Fruit fly (Drosophila melanogaster): Measurements from ENCODE around the gene Drice.

Drice gene

DNA sequence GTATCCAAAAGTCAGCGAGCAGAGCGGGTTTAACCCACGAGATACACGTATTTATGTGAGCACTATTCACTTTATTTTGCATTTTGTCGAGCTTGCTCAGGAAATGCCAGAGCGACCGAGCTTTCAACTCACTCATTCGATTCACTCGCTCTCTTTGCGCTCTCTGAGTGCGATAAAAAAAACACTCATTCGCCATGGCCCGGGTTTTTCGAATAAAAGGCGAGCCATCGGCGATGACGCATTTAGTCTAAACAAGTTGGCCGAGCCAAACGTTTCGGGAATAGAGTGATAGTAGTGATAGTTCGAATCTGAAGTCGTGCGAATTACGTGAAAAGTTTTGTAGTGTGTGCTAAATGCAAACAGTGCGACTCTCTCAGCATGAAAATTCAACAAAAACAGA lies 17.1 kb upstream of the Drice start (continued):
- TF ChIP-seq dsx (GFP tag; optimal IDR thresholded peaks at IDR 0.05; ENCODE audit: poor library complexity, severe bottlenecking) (peak; percentile 54), CG4318 (GFP tag; optimal IDR thresholded peaks at IDR 0.05) (no peak), dac (GFP tag; optimal IDR thresholded peaks at IDR 0.05) (no peak), CG11762 (GFP tag; optimal IDR thresholded peaks at IDR 0.05; ENCODE audit: insufficient read depth) (no peak), CG10669 (GFP tag; optimal IDR thresholded peaks at IDR 0.05) (peak; percentile 14), CG15336 (GFP tag; IDR thresholded peaks at IDR 0.05) (peak; percentile 47; the same call in 1 of the 2 replicates), Sox14 (GFP tag; optimal IDR thresholded peaks at IDR 0.05) (no peak), CG6792 (GFP tag; optimal IDR thresholded peaks at IDR 0.05) (no peak), Ets21C (GFP tag; optimal IDR thresholded peaks at IDR 0.05) (no peak)

DNA sequence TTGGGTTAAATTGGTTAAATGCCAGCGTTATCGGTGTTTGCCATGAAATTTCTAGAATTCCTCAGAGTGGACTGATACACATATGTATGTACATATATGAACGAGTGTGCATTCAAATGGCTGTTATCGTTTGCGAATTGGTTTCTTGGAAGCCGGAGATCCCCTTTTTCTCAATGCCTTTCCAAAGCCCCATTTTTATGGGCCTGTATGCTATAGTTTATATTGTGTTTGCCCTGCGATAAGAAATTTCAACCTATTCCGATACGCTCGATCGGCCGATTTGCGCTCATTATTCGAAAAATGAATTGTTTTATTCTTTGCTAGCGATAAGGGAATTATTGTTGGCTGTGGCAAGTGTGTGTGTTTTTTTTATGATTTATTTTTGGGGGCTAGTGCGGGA lies 16.2 kb upstream of the Drice start:
- no peak for TF ChIP-seq topi (GFP tag; optimal IDR thresholded peaks at IDR 0.05)
- TF ChIP-seq svp (GFP tag): peak; percentile 53

DNA sequence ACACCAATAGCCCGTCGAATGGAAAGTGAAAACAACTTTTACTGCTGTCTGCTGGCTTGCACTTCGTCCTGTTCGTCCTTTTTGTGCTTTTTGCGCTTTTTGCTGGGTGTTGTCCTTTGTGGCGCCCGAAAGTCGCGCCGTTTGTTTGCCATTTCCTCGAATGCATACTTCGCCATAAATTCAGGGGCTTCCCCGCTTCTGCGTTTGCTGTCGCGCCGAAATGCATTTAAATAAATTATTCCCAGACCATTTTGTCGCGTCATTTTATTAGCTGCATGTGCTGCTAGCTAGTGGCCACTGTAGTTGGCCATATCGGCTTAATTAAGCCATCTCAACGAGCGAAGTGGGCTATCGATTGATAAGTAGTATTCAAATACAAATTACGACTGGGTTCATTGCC lies 14.2 kb upstream of the Drice start:
- TF ChIP-seq CG8632 (GFP tag; optimal IDR thresholded peaks at IDR 0.05): no peak
- no peak for TF ChIP-seq CG6808 (GFP tag; optimal IDR thresholded peaks at IDR 0.05)
- TF ChIP-seq CG6854 (GFP tag; optimal IDR thresholded peaks at IDR 0.05): no peak
- TF ChIP-seq Ets21C (GFP tag; optimal IDR thresholded peaks at IDR 0.05): no peak
- TF ChIP-seq CG11294 (GFP tag; IDR thresholded peaks at IDR 0.05): no peak
- TF ChIP-seq Met (GFP tag; optimal IDR thresholded peaks at IDR 0.05): no peak
- TF ChIP-seq CG8319 (GFP tag; optimal IDR thresholded peaks at IDR 0.05): no peak
- TF ChIP-seq acj6 (GFP tag; optimal IDR thresholded peaks at IDR 0.05): no peak
- no peak for TF ChIP-seq pdm3 (GFP tag; optimal IDR thresholded peaks at IDR 0.05)
- no peak for TF ChIP-seq CG1621 (tag; optimal IDR thresholded peaks at IDR 0.05)
- no peak for TF ChIP-seq fd85E (GFP tag; optimal IDR thresholded peaks at IDR 0.05)
- no peak for TF ChIP-seq cyc (GFP tag; optimal IDR thresholded peaks at IDR 0.05)
- no peak for TF ChIP-seq Smox (GFP tag; optimal IDR thresholded peaks at IDR 0.05)
- TF ChIP-seq CG6276 (GFP tag; optimal IDR thresholded peaks at IDR 0.05): no peak
- no peak for TF ChIP-seq CG16779 (tag; optimal IDR thresholded peaks at IDR 0.05)
- TF ChIP-seq topi (GFP tag; optimal IDR thresholded peaks at IDR 0.05): no peak
- no peak for TF ChIP-seq CG6792 (GFP tag; optimal IDR thresholded peaks at IDR 0.05)
- no peak for TF ChIP-seq CG32006 (GFP tag; optimal IDR thresholded peaks at IDR 0.05)
- no peak for TF ChIP-seq salr (GFP tag; optimal IDR thresholded peaks at IDR 0.05)

DNA sequence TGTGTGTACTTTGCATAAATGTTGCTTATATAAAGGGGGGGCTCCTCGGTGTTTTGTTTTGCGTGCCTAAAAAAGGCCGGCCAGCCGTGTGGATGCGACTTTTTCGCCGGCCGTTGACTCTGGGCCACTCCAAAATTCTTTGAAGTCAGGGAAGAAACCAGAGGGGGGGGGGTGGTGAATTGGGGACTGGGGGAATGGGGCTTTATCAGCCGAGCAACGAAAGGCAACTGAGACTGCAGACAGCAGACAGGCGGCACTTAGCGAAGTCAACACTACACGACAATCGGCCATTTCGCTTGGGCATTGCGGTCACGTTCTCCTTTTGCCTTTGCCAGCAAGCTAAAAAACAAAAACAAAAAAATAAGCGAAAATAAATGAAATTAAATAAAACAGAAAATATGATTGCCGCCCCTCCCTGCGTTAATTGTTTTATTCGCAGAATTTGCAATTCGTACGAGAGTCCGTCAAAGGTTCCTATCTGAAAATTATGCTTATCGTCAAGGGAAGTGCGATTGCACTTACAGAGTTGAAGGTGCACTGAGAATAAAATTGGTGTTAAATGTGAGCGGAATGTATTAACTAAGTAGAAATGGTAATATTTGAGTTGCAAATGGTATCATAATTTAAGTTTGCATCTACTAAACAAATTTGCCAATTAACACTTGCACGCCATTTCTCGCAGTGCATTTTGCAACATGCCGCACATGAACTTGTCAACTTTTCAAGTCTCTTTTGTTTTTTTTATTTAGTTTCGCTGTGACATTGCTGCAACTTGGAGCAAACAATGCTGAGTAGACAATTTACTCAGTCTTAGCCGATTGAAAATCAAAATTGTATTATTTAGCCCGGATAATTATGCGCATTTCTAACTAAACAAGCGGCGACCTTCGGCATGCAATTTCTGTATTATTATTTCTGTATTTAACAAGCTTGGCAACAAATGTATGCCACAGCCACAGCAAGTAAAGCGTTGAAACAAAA lies 13.2 kb upstream of the Drice start:
- peak; percentile 32 for TF ChIP-seq CG6808 (GFP tag; optimal IDR thresholded peaks at IDR 0.05)
- TF ChIP-seq CG6163 (GFP tag; IDR thresholded peaks at IDR 0.05): peak; percentile 91
- peak; percentile 64 for TF ChIP-seq CG15336 (GFP tag; IDR thresholded peaks at IDR 0.05)
- TF ChIP-seq Ets21C (GFP tag; optimal IDR thresholded peaks at IDR 0.05): peak; percentile 62
- TF ChIP-seq CG6854 (GFP tag; optimal IDR thresholded peaks at IDR 0.05): peak; percentile 46
- TF ChIP-seq fkh (GFP tag; optimal IDR thresholded peaks at IDR 0.05): no peak
- TF ChIP-seq Sox14 (GFP tag; optimal IDR thresholded peaks at IDR 0.05): peak; percentile 55
- TF ChIP-seq CG10631 (GFP tag; optimal IDR thresholded peaks at IDR 0.05): no peak
- TF ChIP-seq Gug (GFP tag; IDR thresholded peaks at IDR 0.05): peak; percentile 61
- TF ChIP-seq CG4318 (GFP tag; optimal IDR thresholded peaks at IDR 0.05): no peak
- TF ChIP-seq svp (GFP tag): peak; percentile 98
- TF ChIP-seq CG32006 (GFP tag; optimal IDR thresholded peaks at IDR 0.05): peak; percentile 24
- peak; percentile 53 for TF ChIP-seq spab (GFP tag; optimal IDR thresholded peaks at IDR 0.05)
- TF ChIP-seq CG31627 (GFP tag; optimal IDR thresholded peaks at IDR 0.05): peak; percentile 69
- peak; percentile 66 for TF ChIP-seq CG10669 (GFP tag; optimal IDR thresholded peaks at IDR 0.05)
- peak; percentile 74 for TF ChIP-seq CG7368 (GFP tag; optimal IDR thresholded peaks at IDR 0.05)
- TF ChIP-seq fd85E (GFP tag; optimal IDR thresholded peaks at IDR 0.05): peak; percentile 59
- peak; percentile 38 for TF ChIP-seq net (GFP tag; optimal IDR thresholded peaks at IDR 0.05)
- peak; percentile 76 for TF ChIP-seq Smox (GFP tag; optimal IDR thresholded peaks at IDR 0.05)
- peak; percentile 28 for TF ChIP-seq CG3032 (tag; optimal IDR thresholded peaks at IDR 0.05)
- peak in 1 of 2 experiments; percentile 60 for TF ChIP-seq ss (GFP tag; optimal IDR thresholded peaks at IDR 0.05)
- TF ChIP-seq esn (GFP tag; optimal IDR thresholded peaks at IDR 0.05): peak; percentile 84
- TF ChIP-seq topi (GFP tag; optimal IDR thresholded peaks at IDR 0.05): peak; percentile 95
- no peak for TF ChIP-seq dac (GFP tag; optimal IDR thresholded peaks at IDR 0.05)
- peak; percentile 82 for TF ChIP-seq Eip75B (GFP tag; optimal IDR thresholded peaks at IDR 0.05)
- TF ChIP-seq eg (GFP tag; IDR thresholded peaks at IDR 0.05): peak; percentile 69
- TF ChIP-seq Met (GFP tag; optimal IDR thresholded peaks at IDR 0.05): peak; percentile 95
- peak; percentile 82 for TF ChIP-seq CG11762 (GFP tag; optimal IDR thresholded peaks at IDR 0.05; ENCODE audit: insufficient read depth)
- no peak for TF ChIP-seq Hr4 (GFP tag; optimal IDR thresholded peaks at IDR 0.05)
- peak; percentile 62 for TF ChIP-seq CG11294 (GFP tag; IDR thresholded peaks at IDR 0.05)
- TF ChIP-seq CG1621 (tag; optimal IDR thresholded peaks at IDR 0.05): no peak
